Worm (Caenorhabditis elegans) whole organism, L4/young adult: Measurements from ENCODE around the gene T23E7.2.

Experiments used
- W03F9.2 ChIP-seq: fragments of 150-350 bp; optimal IDR thresholded peaks from 2 replicates; lab custom pipeline; 2014; ENCODE audit warnings: missing biosample characterization, missing genetic modification characterization
- dao-5 ChIP-seq: sonication (generic microtip); optimal IDR thresholded peaks from 2 replicates; lab custom pipeline; 2016; ENCODE audit warnings: missing genotype, missing genetic modification characterization, moderate library complexity, missing compliant biosample characterization
- him-1 ChIP-seq: sonication (generic microtip); optimal IDR thresholded peaks from 2 replicates; lab custom pipeline; 2016; ENCODE audit warnings: missing genotype, missing genetic modification reagents, missing genetic modification characterization, missing compliant biosample characterization

ce11 chrX:17683698-17684097, 12.9 kb downstream of the T23E7.2 start:
- no peak for TF ChIP-seq him-1 (tag; lab: Kevin White, UChicago)
- no peak for TF ChIP-seq dao-5 (tag; lab: Kevin White, UChicago)
- no peak for TF ChIP-seq W03F9.2 (tag; lab: Kevin White, UChicago)
